Worm (Caenorhabditis elegans): ENCODE data around the gene F36D4.4.

- no peak for TF ChIP-seq isw-1 (GFP tag; IDR thresholded peaks at IDR 0.05)
- no peak for TF ChIP-seq ceh-82 (tag; optimal IDR thresholded peaks at IDR 0.05)
- TF ChIP-seq tbx-2 (tag; optimal IDR thresholded peaks at IDR 0.05): no peak
Observed at ce11 chrV:9423539-9423938, 9.1 kb upstream of the F36D4.4 start.

Data from whole organism, L1 larva.